Fruit fly (Drosophila melanogaster): ENCODE measurements around the gene CG13001.
A peak's percentile ranks its signal among the peaks of the same experiment; 100 is the strongest.

The CG13001 gene

DNA sequence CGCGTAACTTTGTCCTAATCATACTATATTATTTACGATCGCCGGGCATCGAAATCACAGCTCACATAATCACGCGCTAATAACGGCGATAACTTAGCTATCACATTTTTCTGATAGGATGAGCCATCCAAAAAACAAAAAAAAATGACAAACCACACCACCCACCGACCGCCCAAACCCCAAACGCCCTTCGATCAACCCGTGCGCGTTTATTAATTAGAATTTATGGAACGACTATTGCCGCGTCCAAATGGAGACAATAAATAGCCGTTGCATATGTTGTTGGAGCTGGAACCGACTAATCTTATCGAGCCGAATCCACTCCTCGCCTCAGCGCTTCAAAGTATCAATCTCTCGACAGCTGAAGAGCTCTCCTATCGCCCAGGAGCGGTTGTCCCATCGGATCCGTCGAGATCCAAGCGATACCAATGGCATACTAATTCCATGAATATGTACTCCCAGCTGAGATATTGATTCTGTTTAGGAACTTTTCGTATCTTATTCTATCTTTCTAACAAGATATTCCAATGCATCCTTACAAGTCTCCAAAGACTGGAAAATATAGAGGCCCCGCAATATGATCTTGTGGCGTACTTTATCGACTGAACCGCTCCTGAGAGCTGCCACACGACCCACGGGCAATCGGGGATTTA, 18.5 kb downstream of the CG13001 start:
- no peak for TF ChIP-seq CG8301 (tag; optimal IDR thresholded peaks at IDR 0.05)
- no peak for TF ChIP-seq rn (GFP tag; IDR thresholded peaks at IDR 0.05)
- TF ChIP-seq Pif1B (GFP tag; optimal IDR thresholded peaks at IDR 0.05): no peak
- TF ChIP-seq Pif1A (GFP tag; optimal IDR thresholded peaks at IDR 0.05): no peak
- TF ChIP-seq CG8159 (tag; optimal IDR thresholded peaks at IDR 0.05): no peak
- no peak for TF ChIP-seq gl (tag; optimal IDR thresholded peaks at IDR 0.05)
- TF ChIP-seq CG17806 (tag; optimal IDR thresholded peaks at IDR 0.05): no peak

DNA sequence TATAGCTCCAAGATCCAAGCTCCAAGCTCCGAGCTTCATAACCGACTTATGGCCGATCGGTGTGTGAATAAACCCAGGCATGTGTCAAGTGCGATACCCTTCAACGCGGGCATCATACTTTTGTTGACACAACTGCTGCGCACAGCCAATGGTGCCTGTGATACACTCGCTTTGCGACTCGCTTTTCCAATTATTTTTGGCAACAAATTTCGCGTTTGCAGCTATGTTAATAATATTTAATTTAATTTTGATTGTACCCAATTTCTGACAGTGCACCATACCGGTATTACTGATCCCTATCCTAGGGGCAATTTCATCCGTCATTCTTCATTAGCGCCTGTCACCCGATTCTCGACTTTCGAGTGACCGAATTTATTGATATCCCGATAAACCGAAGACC, 19.2 kb downstream of the CG13001 start:
- TF ChIP-seq CG12605 (GFP tag; IDR thresholded peaks at IDR 0.05): no peak
- TF ChIP-seq CG8301 (tag; optimal IDR thresholded peaks at IDR 0.05): no peak

DNA sequence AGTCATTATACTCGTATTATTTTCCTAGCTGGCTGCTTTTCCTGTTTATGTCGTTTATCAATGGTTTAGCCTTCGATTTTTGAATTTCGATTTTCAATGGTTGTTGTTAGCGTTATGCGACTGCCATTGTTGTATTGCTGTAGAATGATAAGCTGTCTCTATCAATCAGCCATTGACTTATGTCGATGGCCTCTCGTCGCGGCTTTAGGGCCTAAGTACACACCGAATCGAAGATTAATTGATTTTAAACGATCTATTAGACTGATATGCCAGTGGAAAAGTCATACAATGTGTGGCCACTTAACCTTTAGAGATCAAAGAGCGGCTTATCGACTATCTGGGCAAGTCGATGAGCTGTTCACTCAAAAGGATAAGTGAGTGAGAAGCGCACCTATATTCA, 20.0 kb downstream of the CG13001 start:
- TF ChIP-seq CG32121 (GFP tag; IDR thresholded peaks at IDR 0.05) (no peak), CG8301 (tag; optimal IDR thresholded peaks at IDR 0.05) (no peak), CG8159 (tag; optimal IDR thresholded peaks at IDR 0.05) (no peak), CG17806 (tag; optimal IDR thresholded peaks at IDR 0.05) (no peak), rn (GFP tag; IDR thresholded peaks at IDR 0.05) (no peak), EcR (GFP tag; optimal IDR thresholded peaks at IDR 0.05) (no peak)

DNA sequence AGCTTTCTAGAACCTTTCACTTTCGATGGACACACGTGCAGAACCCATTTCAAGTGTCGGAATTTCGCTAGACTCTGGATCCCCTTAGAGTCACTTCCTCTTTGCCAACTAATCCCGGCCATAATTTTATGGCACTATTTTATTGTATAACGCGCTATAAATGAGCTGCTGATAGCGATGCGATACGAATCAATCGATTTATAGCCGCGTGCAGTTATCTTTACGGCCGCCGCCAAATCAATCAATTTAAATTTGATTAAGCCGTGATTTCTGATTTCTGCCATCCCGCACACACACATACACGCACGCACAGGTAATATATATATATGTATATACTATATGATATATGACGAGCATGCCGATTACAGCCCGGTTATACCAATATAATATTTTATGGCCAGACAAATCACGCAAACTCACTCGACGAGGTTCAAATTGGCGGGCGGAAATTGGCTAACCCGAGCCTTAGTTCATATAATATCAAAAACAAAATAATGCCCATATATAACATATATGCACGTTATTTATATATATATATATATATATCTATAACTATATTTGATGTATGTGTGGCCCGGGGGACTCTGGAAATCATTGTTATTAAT, 21.9 kb downstream of the CG13001 start:
- TF ChIP-seq gl (tag; optimal IDR thresholded peaks at IDR 0.05) (no peak), fd96Ca (GFP tag; IDR thresholded peaks at IDR 0.05) (0 out of 3 replicates have a peak, but pooled peaks have one; percentile 8)

DNA sequence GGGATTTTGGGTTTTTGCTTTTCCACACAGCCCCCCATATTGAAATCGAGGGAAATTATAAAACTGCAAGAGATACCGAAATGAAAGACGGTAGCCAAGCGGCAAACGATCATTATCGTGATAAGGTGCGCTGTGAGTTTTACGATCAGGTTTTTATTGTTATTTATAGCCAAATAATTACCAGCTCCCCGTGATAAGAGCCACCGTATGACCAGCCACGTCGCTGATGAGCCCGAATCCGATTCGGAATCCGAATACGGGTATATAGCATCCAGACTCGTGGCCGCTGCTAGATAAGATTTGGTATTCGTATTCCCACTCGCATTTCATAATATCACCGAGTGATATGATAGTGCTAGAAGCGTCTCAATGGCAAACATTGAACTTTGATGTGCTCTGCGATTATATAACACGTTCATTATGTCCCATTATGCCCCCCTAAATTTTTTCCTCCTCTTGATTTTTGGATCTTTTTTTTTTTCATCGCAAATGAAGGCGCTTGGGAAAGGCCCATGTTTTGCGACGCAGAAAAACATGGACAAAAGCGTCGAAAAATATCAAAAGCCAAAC, 23.8 kb downstream of the CG13001 start:
- TF ChIP-seq Pif1B (GFP tag; optimal IDR thresholded peaks at IDR 0.05) (no peak), CG9948 (tag; optimal IDR thresholded peaks at IDR 0.05) (no peak), CG15710 (tag; optimal IDR thresholded peaks at IDR 0.05) (no peak), EcR (GFP tag; optimal IDR thresholded peaks at IDR 0.05) (no peak), CG8159 (tag; optimal IDR thresholded peaks at IDR 0.05) (no peak), CG13204 (GFP tag; optimal IDR thresholded peaks at IDR 0.05) (no peak), Pif1A (GFP tag; optimal IDR thresholded peaks at IDR 0.05) (no peak)

DNA sequence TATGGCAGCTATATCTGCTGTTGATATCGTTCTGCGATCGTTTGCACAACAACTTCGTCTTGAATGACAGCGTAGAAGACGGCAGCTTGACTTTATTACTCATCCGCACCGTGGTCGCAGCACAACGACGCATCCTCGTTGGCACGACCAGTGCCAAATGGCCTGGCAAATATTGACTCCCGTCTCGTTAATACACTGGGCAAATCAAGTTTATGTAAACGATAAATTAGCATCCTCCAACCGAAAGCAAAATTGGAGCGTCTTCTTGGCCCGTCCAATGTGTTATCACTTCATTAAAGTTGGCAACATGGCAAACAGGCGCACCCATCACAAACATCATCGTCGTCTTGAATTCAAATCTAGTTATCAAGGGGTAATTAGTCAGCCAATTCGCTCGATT, 25.2 kb downstream of the CG13001 start:
- no peak for TF ChIP-seq Snoo (tag; optimal IDR thresholded peaks at IDR 0.05)
- TF ChIP-seq CG15710 (tag; optimal IDR thresholded peaks at IDR 0.05): no peak
- TF ChIP-seq CG32121 (GFP tag; IDR thresholded peaks at IDR 0.05): no peak
- TF ChIP-seq D1 (tag; optimal IDR thresholded peaks at IDR 0.05): no peak
- TF ChIP-seq CG10348 (GFP tag; IDR thresholded peaks at IDR 0.05): no peak
- no peak for TF ChIP-seq Pif1A (GFP tag; optimal IDR thresholded peaks at IDR 0.05)
- no peak for TF ChIP-seq CG12605 (GFP tag; IDR thresholded peaks at IDR 0.05)
- 0 out of 3 replicates have a peak, but pooled peaks have one; percentile 16 for TF ChIP-seq CG4496 (GFP tag; IDR thresholded peaks at IDR 0.05)

DNA sequence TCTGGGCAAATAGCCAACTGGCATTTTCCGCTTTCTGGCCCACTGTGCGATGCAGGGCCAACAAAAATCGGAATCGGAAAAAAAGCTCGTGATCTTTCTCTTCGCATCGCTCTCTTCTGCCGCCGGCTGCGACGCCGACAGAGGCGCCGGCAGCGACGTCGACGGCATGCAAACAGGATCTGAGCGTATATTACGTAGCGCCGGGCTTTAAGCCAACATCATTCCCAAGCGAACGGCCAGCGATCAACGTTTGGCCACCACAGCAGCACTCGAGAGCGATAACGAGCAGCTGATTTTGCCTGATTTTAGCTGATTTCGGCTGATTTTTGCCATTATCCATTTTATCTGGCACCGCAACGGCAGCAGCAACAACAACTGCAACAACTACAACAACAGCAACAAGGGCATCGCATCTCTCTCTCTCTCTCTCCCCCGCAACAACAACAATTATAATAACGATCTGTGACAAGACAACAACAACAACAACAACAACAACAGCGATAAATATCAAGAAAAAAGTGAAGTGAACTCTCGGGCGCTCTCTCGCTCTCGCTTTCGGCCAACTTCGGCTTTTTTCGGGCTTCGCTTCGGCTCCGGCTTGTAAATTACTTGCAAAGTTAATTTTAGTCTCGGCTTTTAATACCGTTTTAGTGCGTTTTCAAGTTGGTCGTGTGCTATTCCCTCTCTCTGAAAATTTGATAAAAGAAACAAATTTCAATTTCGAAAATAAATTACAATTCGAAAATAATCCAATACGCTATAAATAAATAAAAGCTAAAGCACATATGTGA, 29.5 kb downstream of the CG13001 start, which contains the start of gene CG4928:
TSS of gene CG4928 (plus strand) at position 216 of the 791 bp plus-strand sequence.
- peak; percentile 40 for TF ChIP-seq CG13204 (GFP tag; optimal IDR thresholded peaks at IDR 0.05)
- TF ChIP-seq CG15710 (tag; optimal IDR thresholded peaks at IDR 0.05): no peak
- TF ChIP-seq EcR (GFP tag; optimal IDR thresholded peaks at IDR 0.05): peak; percentile 67
- peak; percentile 20; the same call in 1 of the 2 replicates for TF ChIP-seq Ets98B (GFP tag; IDR thresholded peaks at IDR 0.05)
- no peak for TF ChIP-seq CG14655 (GFP tag; optimal IDR thresholded peaks at IDR 0.05)
- TF ChIP-seq gl (tag; optimal IDR thresholded peaks at IDR 0.05): no peak
- no peak for TF ChIP-seq CG32121 (GFP tag; IDR thresholded peaks at IDR 0.05)
- no peak for TF ChIP-seq Pif1B (GFP tag; optimal IDR thresholded peaks at IDR 0.05)

DNA sequence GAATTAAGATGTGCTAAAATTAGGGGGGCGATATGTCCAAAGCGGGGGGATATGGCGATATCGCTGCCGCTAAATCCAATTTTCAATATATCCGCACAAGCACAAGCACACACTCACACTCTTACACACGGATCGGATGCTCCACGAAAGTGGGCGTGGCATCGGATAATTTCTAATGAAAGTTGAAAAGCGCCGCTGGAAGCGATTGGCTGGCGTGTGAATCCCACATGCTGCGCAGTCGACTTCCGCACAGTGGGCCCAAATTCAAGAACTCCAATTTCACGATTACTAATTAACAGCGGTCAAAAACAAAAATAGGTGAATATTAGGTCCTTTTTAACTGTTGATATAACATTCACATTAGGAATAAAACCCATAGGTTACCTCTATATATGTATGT, 30.7 kb downstream of the CG13001 start:
- TF ChIP-seq gl (tag; optimal IDR thresholded peaks at IDR 0.05): no peak
- no peak for TF ChIP-seq CG14655 (GFP tag; optimal IDR thresholded peaks at IDR 0.05)
- TF ChIP-seq CG17806 (tag; optimal IDR thresholded peaks at IDR 0.05): no peak
- no peak for TF ChIP-seq Pif1B (GFP tag; optimal IDR thresholded peaks at IDR 0.05)
- TF ChIP-seq CG15710 (tag; optimal IDR thresholded peaks at IDR 0.05): no peak
- TF ChIP-seq fd96Ca (GFP tag; IDR thresholded peaks at IDR 0.05): no peak
- no peak for TF ChIP-seq Ets98B (GFP tag; IDR thresholded peaks at IDR 0.05)
- TF ChIP-seq CG4496 (GFP tag; IDR thresholded peaks at IDR 0.05): no peak
- no peak for TF ChIP-seq CG32121 (GFP tag; IDR thresholded peaks at IDR 0.05)
- no peak for TF ChIP-seq CG12605 (GFP tag; IDR thresholded peaks at IDR 0.05)
- no peak for TF ChIP-seq Snoo (tag; optimal IDR thresholded peaks at IDR 0.05)
- TF ChIP-seq Pif1A (GFP tag; optimal IDR thresholded peaks at IDR 0.05): no peak
- no peak for TF ChIP-seq CG8159 (tag; optimal IDR thresholded peaks at IDR 0.05)
- TF ChIP-seq D1 (tag; optimal IDR thresholded peaks at IDR 0.05): no peak
- no peak for TF ChIP-seq CG8301 (tag; optimal IDR thresholded peaks at IDR 0.05)
- TF ChIP-seq CG10348 (GFP tag; IDR thresholded peaks at IDR 0.05): no peak
- no peak for TF ChIP-seq CG34367 (tag; optimal IDR thresholded peaks at IDR 0.05)
- no peak for TF ChIP-seq rn (GFP tag; IDR thresholded peaks at IDR 0.05)
- TF ChIP-seq EcR (GFP tag; optimal IDR thresholded peaks at IDR 0.05): no peak

Measured in whole organism, pupa.